Fruit fly (Drosophila melanogaster) whole organism, embryonic: Measurements from ENCODE around the gene mei-P26.

Experiments
- Bgb ChIP-seq: fragments of 200-800 bp; sonication (Bioruptor generic); IDR thresholded peaks from 2 replicates; pipeline ENCODE4 v1.3.6; 2022; ENCODE audit warnings: missing biosample characterization, missing genetic modification characterization; ENCODE audit not compliant: partially characterized antibody
- CG10267 ChIP-seq: fragments of 200-800 bp; sonication (Bioruptor generic); optimal IDR thresholded peaks from 2 replicates; lab custom pipeline; 2018; ENCODE audit warnings: missing biosample characterization, mild to moderate bottlenecking, missing genetic modification characterization, moderate library complexity
- CG10431 ChIP-seq: fragments of 200-800 bp; sonication (Bioruptor generic); optimal IDR thresholded peaks from 3 replicates; lab custom pipeline; 2018; ENCODE audit warnings: missing biosample characterization, mild to moderate bottlenecking, missing genetic modification characterization
- CG10959 ChIP-seq: fragments of 200-800 bp; sonication (Bioruptor generic); IDR thresholded peaks from 2 replicates; pipeline ENCODE4 v1.3.6; 2022; ENCODE audit warnings: missing biosample characterization, missing genetic modification characterization
- CG12071 ChIP-seq: fragments of 200-800 bp; sonication (Bioruptor generic); optimal IDR thresholded peaks from 3 replicates; lab custom pipeline; 2018; ENCODE audit warnings: missing biosample characterization, mild to moderate bottlenecking, missing genetic modification characterization
- CG13775 ChIP-seq: fragments of 200-800 bp; sonication (Bioruptor generic); optimal IDR thresholded peaks from 3 replicates; lab custom pipeline; 2017; ENCODE audit warnings: missing biosample characterization, mild to moderate bottlenecking, missing genetic modification characterization
- CG16815 ChIP-seq: fragments of 200-800 bp; sonication (Bioruptor generic); optimal IDR thresholded peaks from 3 replicates; lab custom pipeline; 2017; ENCODE audit warnings: missing biosample characterization, mild to moderate bottlenecking, missing genetic modification characterization
- CG17361 ChIP-seq: fragments of 200-800 bp; sonication (Bioruptor generic); IDR thresholded peaks from 3 replicates; pipeline ENCODE4 v1.3.6; 2022; ENCODE audit warnings: missing biosample characterization, missing genetic modification characterization
- CG18619 ChIP-seq: fragments of 200-800 bp; sonication (Bioruptor generic); optimal IDR thresholded peaks from 3 replicates; lab custom pipeline; 2017; ENCODE audit warnings: missing biosample characterization, mild to moderate bottlenecking, missing genetic modification characterization
- CG31441 ChIP-seq: fragments of 200-800 bp; sonication (Bioruptor generic); IDR thresholded peaks from 2 replicates; pipeline ENCODE4 v1.3.6; 2022; ENCODE audit warnings: missing biosample characterization, missing genetic modification characterization
- CG33213 ChIP-seq: fragments of 200-800 bp; sonication (Bioruptor generic); optimal IDR thresholded peaks from 3 replicates; lab custom pipeline; 2016; ENCODE audit warnings: missing biosample characterization, missing genetic modification characterization
- CG33557 ChIP-seq: fragments of 200-800 bp; sonication (Bioruptor generic); optimal IDR thresholded peaks from 2 replicates; lab custom pipeline; 2019; ENCODE audit warnings: missing biosample characterization, mild to moderate bottlenecking, missing genetic modification characterization, moderate library complexity
- CG4404 ChIP-seq: fragments of 200-800 bp; sonication (Bioruptor generic); IDR thresholded peaks from 2 replicates; pipeline ENCODE4 v1.3.6; 2022; ENCODE audit warnings: missing biosample characterization, missing genetic modification characterization
- CG4617 ChIP-seq: fragments of 200-800 bp; sonication (Bioruptor generic); optimal IDR thresholded peaks from 3 replicates; lab custom pipeline; 2016; ENCODE audit warnings: missing biosample characterization, missing genetic modification characterization, borderline replicate concordance
- CG4820 ChIP-seq: fragments of 200-800 bp; sonication (Bioruptor generic); optimal IDR thresholded peaks from 3 replicates; lab custom pipeline; 2016; ENCODE audit warnings: missing biosample characterization, missing genetic modification characterization
- CG8089 ChIP-seq: fragments of 200-800 bp; sonication (Bioruptor generic); optimal IDR thresholded peaks from 3 replicates; lab custom pipeline; 2016; ENCODE audit warnings: missing biosample characterization, missing genetic modification characterization
- CG9437 ChIP-seq: fragments of 200-800 bp; sonication (Bioruptor generic); optimal IDR thresholded peaks from 2 replicates; lab custom pipeline; 2018; ENCODE audit warnings: missing biosample characterization, mild to moderate bottlenecking, missing genetic modification characterization
- CG9817 ChIP-seq: fragments of 200-800 bp; sonication (Bioruptor generic); optimal IDR thresholded peaks from 2 replicates; lab custom pipeline; 2018; ENCODE audit warnings: missing biosample characterization, mild to moderate bottlenecking, missing genetic modification characterization, moderate library complexity
- CrebB ChIP-seq: fragments of 200-800 bp; sonication (Bioruptor generic); optimal IDR thresholded peaks from 3 replicates; lab custom pipeline; 2018; ENCODE audit warnings: missing biosample characterization, mild to moderate bottlenecking, missing genetic modification characterization
- Dad ChIP-seq: fragments of 200-800 bp; sonication (Bioruptor generic); optimal IDR thresholded peaks from 3 replicates; lab custom pipeline; 2016; ENCODE audit warnings: missing biosample characterization, missing genetic modification characterization
- Dbx ChIP-seq: fragments of 200-800 bp; sonication (Bioruptor generic); IDR thresholded peaks from 3 replicates; pipeline ENCODE4 v1.3.6; 2022; ENCODE audit warnings: missing biosample characterization, missing genetic modification characterization
- Hr3 ChIP-seq: fragments of 200-800 bp; sonication (Bioruptor generic); optimal IDR thresholded peaks from 3 replicates; lab custom pipeline; 2016; ENCODE audit warnings: missing biosample characterization, missing genetic modification characterization
- Meics ChIP-seq: fragments of 200-800 bp; sonication (Bioruptor generic); optimal IDR thresholded peaks from 2 replicates; lab custom pipeline; 2017; ENCODE audit warnings: missing biosample characterization, mild to moderate bottlenecking, missing genetic modification characterization
- NK7.1 ChIP-seq: fragments of 200-800 bp; sonication (Bioruptor generic); optimal IDR thresholded peaks from 3 replicates; lab custom pipeline; 2016; ENCODE audit warnings: missing biosample characterization, missing genetic modification characterization
- NfI ChIP-seq: fragments of 200-800 bp; sonication (Bioruptor generic); optimal IDR thresholded peaks from 3 replicates; lab custom pipeline; 2018; ENCODE audit warnings: missing biosample characterization, mild to moderate bottlenecking, missing genetic modification characterization, moderate library complexity
- Rx ChIP-seq: fragments of 200-800 bp; sonication (Bioruptor generic); IDR thresholded peaks from 2 replicates; pipeline ENCODE4 v1.3.6; 2022; ENCODE audit warnings: missing biosample characterization, missing genetic modification characterization
- Six4 ChIP-seq: fragments of 200-800 bp; sonication (Bioruptor generic); optimal IDR thresholded peaks from 2 replicates; lab custom pipeline; 2016; ENCODE audit warnings: missing biosample characterization, missing genetic modification characterization
- Spps ChIP-seq: fragments of 200-800 bp; sonication (Bioruptor generic); optimal IDR thresholded peaks from 2 replicates; lab custom pipeline; 2018; ENCODE audit warnings: missing biosample characterization, mild to moderate bottlenecking, missing genetic modification characterization
- Ssrp ChIP-seq: fragments of 200-800 bp; sonication (Bioruptor generic); optimal IDR thresholded peaks from 2 replicates; lab custom pipeline; 2018; ENCODE audit warnings: missing biosample characterization, mild to moderate bottlenecking, missing genetic modification characterization, moderate library complexity
- Xbp1 ChIP-seq: fragments of 200-800 bp; sonication (Bioruptor generic); optimal IDR thresholded peaks from 3 replicates; lab custom pipeline; 2016; ENCODE audit warnings: missing biosample characterization, mild to moderate bottlenecking, missing genetic modification characterization
- al ChIP-seq: fragments of 200-800 bp; sonication (Bioruptor generic); IDR thresholded peaks from 2 replicates; pipeline ENCODE4 v1.3.6; 2022; ENCODE audit warnings: missing biosample characterization, missing genetic modification characterization
- ap ChIP-seq: fragments of 200-800 bp; sonication (Bioruptor generic); IDR thresholded peaks from 2 replicates; pipeline ENCODE4 v1.3.6; 2022; ENCODE audit warnings: missing biosample characterization, missing genetic modification characterization
- az2 ChIP-seq: fragments of 200-800 bp; sonication (Bioruptor generic); optimal IDR thresholded peaks from 3 replicates; lab custom pipeline; 2016; ENCODE audit warnings: missing biosample characterization, missing genetic modification characterization
- cad ChIP-seq: fragments of >200 bp; optimal IDR thresholded peaks from 2 replicates; lab custom pipeline; 2017; ENCODE audit warnings: missing biosample characterization, missing genetic modification characterization
- cas ChIP-seq: fragments of 200-800 bp; sonication (Bioruptor generic); IDR thresholded peaks from 2 replicates; pipeline ENCODE4 v1.3.6; 2022; ENCODE audit warnings: missing biosample characterization, missing genetic modification characterization
- dati ChIP-seq: fragments of 200-800 bp; sonication (Bioruptor generic); IDR thresholded peaks from 2 replicates; pipeline ENCODE4 v1.3.6; 2022; ENCODE audit warnings: missing biosample characterization, missing genetic modification characterization
- dm ChIP-seq: fragments of 200-800 bp; sonication (Bioruptor generic); optimal IDR thresholded peaks from 3 replicates; lab custom pipeline; 2016; ENCODE audit warnings: missing biosample characterization, missing genetic modification characterization
- dysf ChIP-seq: fragments of 200-800 bp; sonication (Bioruptor generic); IDR thresholded peaks from 3 replicates; pipeline ENCODE4 v1.3.6; 2022; ENCODE audit warnings: missing biosample characterization, missing genetic modification characterization
- ewg ChIP-seq: fragments of 200-800 bp; sonication (Bioruptor generic); optimal IDR thresholded peaks from 3 replicates; lab custom pipeline; 2017; ENCODE audit warnings: mild to moderate bottlenecking, missing biosample characterization, missing genetic modification reagents, missing genetic modification characterization
- h ChIP-seq: fragments of >200 bp; optimal IDR thresholded peaks from 2 replicates; lab custom pipeline; 2017
- hth ChIP-seq: fragments of >200 bp; optimal IDR thresholded peaks from 2 replicates; lab custom pipeline; 2017; ENCODE audit warnings: inconsistent platforms
- ind ChIP-seq: fragments of 200-800 bp; sonication (Bioruptor generic); optimal IDR thresholded peaks from 3 replicates; lab custom pipeline; 2016; ENCODE audit warnings: missing biosample characterization, missing genetic modification characterization
- lola ChIP-seq, 3 experiments: fragments of >200 bp in 2 of 3; fragments of 200-800 bp in 1 of 3; sonication (Bioruptor generic) in 1 of 3; optimal IDR thresholded peaks; 2 replicates each; lab custom pipeline; 2017 to 2019; ENCODE audit warnings: missing biosample characterization in 3 of 3, missing genetic modification characterization in 3 of 3, mild to moderate bottlenecking in 1 of 3, moderate library complexity in 1 of 3
- maf-S ChIP-seq: fragments of 200-800 bp; sonication (Bioruptor generic); optimal IDR thresholded peaks from 2 replicates; lab custom pipeline; 2016; ENCODE audit warnings: missing biosample characterization, missing genetic modification characterization
- odd ChIP-seq: fragments of 200-800 bp; sonication (Bioruptor generic); optimal IDR thresholded peaks from 2 replicates; lab custom pipeline; 2017; ENCODE audit warnings: missing biosample characterization, mild to moderate bottlenecking, missing genetic modification characterization
- phol ChIP-seq: fragments of 200-800 bp; sonication (Bioruptor generic); optimal IDR thresholded peaks from 3 replicates; lab custom pipeline; 2018; ENCODE audit warnings: missing biosample characterization, mild to moderate bottlenecking, missing genetic modification characterization, moderate library complexity
- ranshi ChIP-seq: fragments of 200-800 bp; sonication (Bioruptor generic); IDR thresholded peaks from 2 replicates; pipeline ENCODE4 v1.3.6; 2022; ENCODE audit warnings: missing biosample characterization, missing genetic modification characterization
- sisA ChIP-seq: fragments of 200-800 bp; sonication (Bioruptor generic); IDR thresholded peaks from 2 replicates; pipeline ENCODE4 v1.3.6; 2022; ENCODE audit warnings: missing biosample characterization, missing genetic modification characterization
- tgo ChIP-seq: fragments of 200-800 bp; sonication (Bioruptor generic); IDR thresholded peaks from 3 replicates; pipeline ENCODE4 v1.3.6; 2022; ENCODE audit warnings: missing biosample characterization, missing genetic modification characterization
- twi ChIP-seq: fragments of 200-800 bp; optimal IDR thresholded peaks from 2 replicates; lab custom pipeline; 2019; ENCODE audit warnings: missing biosample characterization, mild to moderate bottlenecking, missing genetic modification characterization, moderate library complexity
- zen ChIP-seq: fragments of 200-800 bp; sonication (Bioruptor generic); optimal IDR thresholded peaks from 3 replicates; lab custom pipeline; 2018; ENCODE audit warnings: missing biosample characterization, mild to moderate bottlenecking, missing genetic modification characterization, moderate library complexity
- zf30C ChIP-seq: fragments of 200-800 bp; sonication (Bioruptor generic); optimal IDR thresholded peaks from 3 replicates; lab custom pipeline; 2018; ENCODE audit warnings: missing biosample characterization, mild to moderate bottlenecking, missing genetic modification characterization

mei-P26 gene

dm6 chrX:9155134-9155533 lies 7.9 kb upstream of the mei-P26 start (continued):
- TF ChIP-seq Bgb: no peak
- TF ChIP-seq CG16815 (GFP tag; lab: Kevin White, UChicago): peak; percentile 14
- peak; percentile 25; the same call in 1 of the 3 replicates for TF ChIP-seq tgo (GFP tag; lab: Robert Waterston, UW)
- TF ChIP-seq dm (GFP tag; lab: Kevin White, UChicago): no peak
- peak; percentile 30 for TF ChIP-seq NfI (GFP tag; lab: Kevin White, UChicago)
- TF ChIP-seq odd (GFP tag; lab: Kevin White, UChicago): peak; percentile 20
- no peak for TF ChIP-seq maf-S (GFP tag; lab: Kevin White, UChicago)
- peak; percentile 38 for TF ChIP-seq Six4
- TF ChIP-seq hth: no peak
- peak; percentile 28 for TF ChIP-seq az2 (GFP tag; lab: Kevin White, UChicago)
- TF ChIP-seq al (GFP tag; lab: Robert Waterston, UW): no peak
- peak; percentile 15 for TF ChIP-seq CG10431 (GFP tag; lab: Kevin White, UChicago)
- peak; percentile 42 for TF ChIP-seq zen (tag; lab: Kevin White, UChicago)
- TF ChIP-seq Rx (GFP tag; lab: Robert Waterston, UW): no peak
- peak; percentile 54 for TF ChIP-seq CG33557 (GFP tag; lab: Kevin White, UChicago)
- TF ChIP-seq sisA (GFP tag; lab: Robert Waterston, UW): peak; percentile 60
- no peak for TF ChIP-seq twi (tag; lab: Kevin White, UChicago)
- peak; percentile 38 for TF ChIP-seq Spps (tag; lab: Kevin White, UChicago)
- no peak for TF ChIP-seq cad (GFP tag; lab: Kevin White, UChicago)
- no peak for TF ChIP-seq CG4617
- peak; percentile 91 for TF ChIP-seq zf30C (GFP tag; lab: Kevin White, UChicago)
- TF ChIP-seq Meics (GFP tag; lab: Kevin White, UChicago): peak; percentile 70
- TF ChIP-seq ap: no peak
- peak; percentile 68 for TF ChIP-seq CG10267 (tag; lab: Kevin White, UChicago)
- TF ChIP-seq ranshi (GFP tag; lab: Robert Waterston, UW): 0 out of 2 replicates have a peak, but pooled peaks have one; percentile 39
- no peak for TF ChIP-seq h (lab: Kevin White, UChicago)
- TF ChIP-seq ind (GFP tag; lab: Kevin White, UChicago): peak; percentile 61
- TF ChIP-seq CG10959: peak; percentile 36; the same call in 1 of the 2 replicates
- TF ChIP-seq CG9817 (tag; lab: Kevin White, UChicago): peak; percentile 55
- TF ChIP-seq CG4820 (GFP tag; lab: Kevin White, UChicago): peak; percentile 37
- no peak for TF ChIP-seq CG9437
- TF ChIP-seq CrebB: no peak
- TF ChIP-seq phol (tag; lab: Kevin White, UChicago): peak; percentile 77
- TF ChIP-seq CG13775 (GFP tag; lab: Kevin White, UChicago): peak; percentile 43
- TF ChIP-seq CG8089 (GFP tag; lab: Kevin White, UChicago): peak; percentile 39
- peak; percentile 50; the same call in 1 of the 3 replicates for TF ChIP-seq Dbx (GFP tag; lab: Robert Waterston, UW)
- TF ChIP-seq CG4404: peak; percentile 43
- TF ChIP-seq Ssrp (tag; lab: Kevin White, UChicago): peak; percentile 49
- TF ChIP-seq CG12071 (GFP tag; lab: Kevin White, UChicago): peak; percentile 42
- TF ChIP-seq dati (GFP tag; lab: Robert Waterston, UW): no peak
- peak in 1 of 3 experiments; percentile 62 for TF ChIP-seq lola (GFP tag; optimal IDR thresholded peaks at IDR 0.05; lab: Kevin White, UChicago)
- peak; percentile 36 for TF ChIP-seq Hr3 (GFP tag; lab: Kevin White, UChicago)
- TF ChIP-seq CG33213 (GFP tag; lab: Kevin White, UChicago): peak; percentile 3
- TF ChIP-seq Dad: peak; percentile 27
- TF ChIP-seq Xbp1: peak; percentile 55
- no peak for TF ChIP-seq cas (GFP tag; lab: Robert Waterston, UW)
- TF ChIP-seq CG31441 (GFP tag; lab: Robert Waterston, UW): peak; percentile 25; the same call in 1 of the 2 replicates
- no peak for TF ChIP-seq CG18619 (GFP tag; lab: Kevin White, UChicago)
- peak; percentile 55 for TF ChIP-seq dysf (GFP tag; lab: Robert Waterston, UW)
- TF ChIP-seq CG17361 (GFP tag; lab: Robert Waterston, UW): peak; percentile 64; the same call in 2 of the 3 replicates
- TF ChIP-seq ewg (GFP tag; lab: Kevin White, UChicago): no peak
- peak; percentile 26 for TF ChIP-seq NK7.1
